Worm (Caenorhabditis elegans): ENCODE measurements around the gene klo-1.

Gene klo-1

DNA sequence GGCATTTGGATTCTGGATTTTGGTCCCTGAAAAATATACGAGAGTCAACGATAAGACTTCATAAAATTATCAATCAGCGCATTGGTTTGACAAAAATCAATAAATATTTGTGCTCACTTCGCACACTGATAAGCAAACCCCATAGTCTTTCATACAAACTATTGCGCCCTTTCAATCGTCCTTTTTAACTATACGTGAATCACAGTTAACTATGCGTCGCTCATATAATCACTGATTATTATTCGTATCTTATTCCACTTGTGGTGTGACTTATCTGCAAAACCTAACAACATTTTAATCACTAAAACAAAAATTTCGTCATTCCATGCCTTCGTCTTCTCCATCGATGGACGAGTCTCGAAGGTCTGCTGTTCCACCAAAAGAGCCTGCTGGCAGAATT, 37.2 kb downstream of the klo-1 start, which contains the start of gene nhr-8:
TSS of gene nhr-8 (plus strand) at position 160 of the 400 bp plus-strand sequence.
- no peak for TF ChIP-seq unc-62 (GFP tag; optimal IDR thresholded peaks at IDR 0.05)
- peak; percentile 42 for TF ChIP-seq fos-1 (tag; optimal IDR thresholded peaks at IDR 0.05)
- TF ChIP-seq ceh-28 (tag; optimal IDR thresholded peaks at IDR 0.05): peak; percentile 51
- TF ChIP-seq nfya-1 (tag; optimal IDR thresholded peaks at IDR 0.05; ENCODE audit: insufficient read depth): no peak
- TF ChIP-seq ceh-16 (tag; optimal IDR thresholded peaks at IDR 0.05): no peak
- no peak for TF ChIP-seq elt-1 (tag; optimal IDR thresholded peaks at IDR 0.05)
- no peak for TF ChIP-seq R02D3.7 (tag; optimal IDR thresholded peaks at IDR 0.05)
- TF ChIP-seq pqm-1 (tag; optimal IDR thresholded peaks at IDR 0.05): peak; percentile 98
- TF ChIP-seq pha-4 (tag; optimal IDR thresholded peaks at IDR 0.05): no peak
- no peak for TF ChIP-seq ceh-82 (tag; optimal IDR thresholded peaks at IDR 0.05)
- TF ChIP-seq jun-1 (tag; optimal IDR thresholded peaks at IDR 0.05): peak; percentile 75
- no peak for TF ChIP-seq hmg-11 (tag; optimal IDR thresholded peaks at IDR 0.05)
- TF ChIP-seq elt-3 (tag; optimal IDR thresholded peaks at IDR 0.05): no peak
- TF ChIP-seq elt-2 (tag; optimal IDR thresholded peaks at IDR 0.05): peak; percentile 99
- no peak for TF ChIP-seq nhr-11 (tag; optimal IDR thresholded peaks at IDR 0.05)

DNA sequence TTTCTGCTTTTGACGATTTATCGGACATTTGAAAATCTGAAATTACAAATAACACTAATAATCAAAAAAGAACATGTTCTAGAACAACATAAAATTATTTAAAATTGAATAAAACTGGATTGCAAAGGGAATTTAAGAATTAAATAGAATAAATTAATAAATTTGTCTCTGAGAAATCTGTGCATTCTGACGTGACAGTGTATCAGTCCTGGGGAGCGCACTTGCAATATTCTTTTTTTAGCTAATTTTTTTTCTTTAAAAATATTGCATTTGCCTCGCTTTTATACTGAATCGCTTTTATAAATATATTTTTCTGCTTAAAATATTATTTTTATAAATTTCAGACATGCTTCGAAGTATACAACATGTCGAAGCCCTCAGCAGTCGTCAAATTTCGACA, 38.3 kb downstream of the klo-1 start, which contains the start of the genes mrpl-1, emc-6 and mrps-24:
TSS of gene mrpl-1 (minus strand) at position 1 of the 400 bp plus-strand sequence.
TSS of gene emc-6 (minus strand) at position 36 of the 400 bp plus-strand sequence.
TSS of gene mrps-24 (plus strand) at position 345 of the 400 bp plus-strand sequence.
- TF ChIP-seq tbx-2 (tag; optimal IDR thresholded peaks at IDR 0.05) (peak; percentile 13), lsy-12 (tag; optimal IDR thresholded peaks at IDR 0.05) (no peak), hmg-11 (tag; optimal IDR thresholded peaks at IDR 0.05) (peak; percentile 57), zag-1 (tag; optimal IDR thresholded peaks at IDR 0.05) (no peak), fos-1 (tag; optimal IDR thresholded peaks at IDR 0.05) (no peak), nfya-1 (tag; optimal IDR thresholded peaks at IDR 0.05; ENCODE audit: insufficient read depth) (peak; percentile 68), elt-2 (tag; optimal IDR thresholded peaks at IDR 0.05) (peak; percentile 35), ceh-82 (tag; optimal IDR thresholded peaks at IDR 0.05) (no peak), snpc-4 (tag; optimal IDR thresholded peaks at IDR 0.05) (peak; percentile 67), pqm-1 (tag; optimal IDR thresholded peaks at IDR 0.05) (peak; percentile 34), lin-15B (tag; optimal IDR thresholded peaks at IDR 0.05) (peak; percentile 88), R02D3.7 (tag; optimal IDR thresholded peaks at IDR 0.05) (no peak), pha-4 (tag; optimal IDR thresholded peaks at IDR 0.05) (peak; percentile 82), nhr-23 (tag; optimal IDR thresholded peaks at IDR 0.05) (peak; percentile 67), ceh-9 (tag; optimal IDR thresholded peaks at IDR 0.05) (no peak), aly-2 (tag; optimal IDR thresholded peaks at IDR 0.05) (no peak), ceh-28 (tag; optimal IDR thresholded peaks at IDR 0.05) (no peak), nhr-12 (tag; optimal IDR thresholded peaks at IDR 0.05) (no peak), nhr-11 (tag; optimal IDR thresholded peaks at IDR 0.05) (no peak), nhr-76 (tag; optimal IDR thresholded peaks at IDR 0.05) (no peak)

DNA sequence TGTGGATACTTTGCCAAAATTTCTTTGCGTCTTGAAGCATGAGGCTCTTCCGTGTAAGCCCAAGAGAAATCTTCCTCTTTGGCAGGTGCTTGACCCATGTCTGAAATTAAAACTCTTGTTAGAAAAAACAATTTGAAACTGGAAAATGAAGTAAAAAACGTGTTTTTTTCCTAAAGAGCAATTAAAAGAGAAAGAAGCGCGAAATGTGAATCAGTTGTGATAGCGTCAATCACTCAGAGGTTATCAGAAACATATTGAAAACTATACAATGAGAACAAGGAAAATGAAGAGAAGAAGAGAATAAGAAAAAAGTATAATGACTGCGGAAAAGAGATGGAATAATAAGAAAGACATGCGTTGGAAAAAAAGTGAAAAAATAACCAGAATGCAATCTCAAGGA, 41.2 kb downstream of the klo-1 start, which contains the start of gene F33D4.4:
TSS of gene F33D4.4 (minus strand) at position 101 of the 400 bp plus-strand sequence.
- TF ChIP-seq zag-1 (tag; optimal IDR thresholded peaks at IDR 0.05): no peak

DNA sequence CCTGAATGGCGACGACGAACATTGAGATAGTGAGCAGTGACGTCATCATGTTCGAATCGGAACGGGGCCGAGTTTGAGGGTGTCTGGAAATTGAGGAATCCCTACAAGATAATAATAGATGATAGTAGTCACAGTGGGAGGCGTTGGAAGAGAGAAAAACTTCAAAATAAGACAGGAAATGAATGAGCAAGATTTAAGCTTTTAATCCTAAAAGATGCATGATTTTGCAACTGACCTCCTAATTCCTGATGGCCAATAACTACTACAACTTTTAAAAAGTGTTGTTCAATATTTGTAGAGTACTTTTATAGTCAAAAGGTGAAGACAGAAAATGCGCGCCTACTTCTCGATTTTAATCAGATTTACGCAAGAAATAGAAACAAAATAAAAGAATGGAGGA, 49.7 kb downstream of the klo-1 start, which contains the start of gene flp-13:
TSS of gene flp-13 (minus strand) at position 101 of the 400 bp plus-strand sequence.
- no peak for TF ChIP-seq ceh-16 (tag; optimal IDR thresholded peaks at IDR 0.05)
- no peak for TF ChIP-seq egl-5 (tag; optimal IDR thresholded peaks at IDR 0.05)
- no peak for TF ChIP-seq nhr-23 (tag; optimal IDR thresholded peaks at IDR 0.05)
- no peak for TF ChIP-seq nhr-77 (tag; optimal IDR thresholded peaks at IDR 0.05)
- TF ChIP-seq ztf-11 (tag; optimal IDR thresholded peaks at IDR 0.05): no peak
- TF ChIP-seq nhr-43 (tag; optimal IDR thresholded peaks at IDR 0.05; ENCODE audit: poor library complexity, severe bottlenecking): no peak
- TF ChIP-seq snpc-4 (tag; optimal IDR thresholded peaks at IDR 0.05): no peak
